Worm (Caenorhabditis elegans): ENCODE measurements around the gene T21E8.5.

T21E8.5 gene

DNA sequence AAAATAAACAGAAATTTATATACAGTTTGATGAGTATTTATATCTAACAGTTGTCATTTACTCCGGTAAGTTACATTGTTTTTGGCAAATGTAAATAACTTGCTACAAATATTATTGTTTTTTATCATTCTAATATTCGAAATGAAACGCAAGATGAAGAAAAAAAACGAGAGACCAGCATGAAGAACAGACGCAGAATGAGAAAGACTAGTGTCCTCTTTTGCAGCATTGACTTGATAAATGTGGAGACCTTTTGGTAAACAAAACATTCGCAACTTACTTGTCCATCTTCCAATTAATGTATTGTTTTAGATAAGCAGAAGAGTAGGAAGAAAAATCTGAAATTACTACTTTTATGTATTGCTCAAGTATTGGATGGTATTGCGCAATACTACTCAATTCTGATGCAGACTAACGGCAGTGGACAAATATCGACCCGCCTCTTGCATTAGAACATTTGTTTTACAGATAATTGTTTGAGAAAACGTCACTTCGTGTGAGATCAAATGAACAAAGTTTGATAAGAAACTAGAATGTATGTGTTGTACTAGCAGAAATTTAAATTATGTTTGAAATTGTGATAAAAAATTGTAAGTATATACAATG, 8.7 kb upstream of the T21E8.5 start, which contains the start of gene pgp-6:
Gene pgp-6 (minus strand): TSS at position 288 of the 606 bp plus-strand sequence.
- no peak for TF ChIP-seq dao-5 (tag; optimal IDR thresholded peaks at IDR 0.05)
- no peak for TF ChIP-seq W03F9.2 (tag; optimal IDR thresholded peaks at IDR 0.05)
- TF ChIP-seq him-1 (tag; optimal IDR thresholded peaks at IDR 0.05) = no peak

DNA sequence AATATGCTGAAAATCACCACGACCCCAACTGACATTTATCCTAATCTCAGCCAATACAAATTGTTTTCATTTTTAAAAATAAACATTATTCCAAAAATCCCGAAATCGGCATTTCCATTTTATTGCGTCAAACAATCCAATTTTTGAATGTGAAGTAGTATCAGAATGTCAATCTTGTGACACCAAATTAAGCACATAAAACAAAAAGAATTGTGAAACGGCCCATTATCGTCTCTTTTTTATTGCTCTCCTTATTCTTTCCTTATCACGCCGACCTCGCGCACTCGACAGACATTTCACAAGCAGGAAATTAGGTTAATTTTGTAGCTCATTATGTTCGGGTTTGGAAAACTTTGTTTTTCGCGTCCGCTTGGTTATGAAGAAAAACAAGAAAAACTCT, 5.5 kb upstream of the T21E8.5 start, which contains the start of gene T21E8.4:
Gene T21E8.4 (plus strand): TSS at position 301 of the 400 bp plus-strand sequence.
- TF ChIP-seq him-1 (tag; optimal IDR thresholded peaks at IDR 0.05) (no peak), W03F9.2 (tag; optimal IDR thresholded peaks at IDR 0.05) (no peak), dao-5 (tag; optimal IDR thresholded peaks at IDR 0.05) (no peak)

DNA sequence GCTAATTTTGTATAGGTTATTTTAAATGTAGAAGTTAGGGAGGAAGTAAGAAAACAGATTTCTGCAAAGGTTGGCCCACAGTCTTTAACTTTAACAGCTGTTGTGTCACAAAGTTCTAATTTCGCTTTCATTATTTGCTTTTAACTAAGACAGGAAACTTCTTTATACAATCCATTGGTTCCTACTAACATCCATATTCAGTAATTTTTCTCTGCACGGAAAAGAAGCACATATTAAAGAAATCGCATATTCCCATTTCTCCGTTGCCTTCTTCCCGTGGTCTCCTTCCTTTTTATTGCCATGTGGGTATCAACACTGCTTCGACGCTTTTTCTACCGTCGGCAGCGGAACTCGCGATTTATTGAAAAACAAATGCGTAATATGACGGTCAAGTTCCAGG, 4.0 kb upstream of the T21E8.5 start, which contains the start of gene T21E8.6:
Gene T21E8.6 (plus strand): TSS at position 301 of the 400 bp plus-strand sequence.
- TF ChIP-seq W03F9.2 (tag; optimal IDR thresholded peaks at IDR 0.05) = no peak
- no peak for TF ChIP-seq him-1 (tag; optimal IDR thresholded peaks at IDR 0.05)
- no peak for TF ChIP-seq dao-5 (tag; optimal IDR thresholded peaks at IDR 0.05)

DNA sequence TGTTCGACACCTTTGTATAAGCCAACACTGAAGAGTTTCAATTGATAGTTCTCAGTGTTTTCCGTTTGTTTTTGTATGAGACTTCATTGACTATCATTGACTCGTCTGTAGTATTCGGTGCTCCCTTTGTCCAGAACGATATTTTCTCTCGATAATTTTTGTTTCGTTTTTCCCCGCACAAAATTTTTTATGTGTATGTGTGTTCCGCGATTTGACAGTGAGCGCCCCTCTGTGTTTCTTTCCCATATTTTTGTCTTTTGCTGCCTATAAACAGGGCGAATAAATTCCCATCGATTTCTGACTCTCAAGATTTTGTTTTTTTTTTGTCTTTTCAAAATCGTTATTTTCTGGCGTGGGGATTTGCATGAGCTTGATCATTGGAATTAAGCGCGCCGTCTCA, 2.8 kb upstream of the T21E8.5 start, which contains the start of gene T21E8.7:
Gene T21E8.7 (plus strand): TSS at position 301 of the 400 bp plus-strand sequence.
- TF ChIP-seq him-1 (tag; optimal IDR thresholded peaks at IDR 0.05) (no peak), dao-5 (tag; optimal IDR thresholded peaks at IDR 0.05) (no peak), W03F9.2 (tag; optimal IDR thresholded peaks at IDR 0.05) (no peak)

DNA sequence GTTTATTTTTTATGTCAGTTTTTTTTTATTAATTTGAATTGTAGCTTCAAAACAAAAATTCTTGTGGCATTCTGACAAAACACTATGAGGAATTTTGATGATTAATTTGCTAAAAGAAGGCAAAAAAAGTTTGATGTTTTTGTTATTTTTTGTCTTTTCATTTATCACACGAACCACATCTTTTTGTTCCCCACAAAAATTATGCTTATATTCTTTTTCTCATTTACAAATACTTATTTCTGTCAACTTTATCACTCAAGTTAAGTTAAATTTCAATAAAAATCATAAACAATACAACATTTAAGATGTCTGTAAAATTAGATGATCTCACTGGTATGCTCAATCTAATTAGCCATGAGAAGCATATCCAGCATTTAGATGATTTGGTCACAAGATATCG, 2.2 kb downstream of the T21E8.5 start, which contains the start of gene F47B10.6:
Gene F47B10.6 (plus strand): TSS at position 301 of the 400 bp plus-strand sequence.
- TF ChIP-seq W03F9.2 (tag; optimal IDR thresholded peaks at IDR 0.05) = no peak
- no peak for TF ChIP-seq dao-5 (tag; optimal IDR thresholded peaks at IDR 0.05)
- no peak for TF ChIP-seq him-1 (tag; optimal IDR thresholded peaks at IDR 0.05)

DNA sequence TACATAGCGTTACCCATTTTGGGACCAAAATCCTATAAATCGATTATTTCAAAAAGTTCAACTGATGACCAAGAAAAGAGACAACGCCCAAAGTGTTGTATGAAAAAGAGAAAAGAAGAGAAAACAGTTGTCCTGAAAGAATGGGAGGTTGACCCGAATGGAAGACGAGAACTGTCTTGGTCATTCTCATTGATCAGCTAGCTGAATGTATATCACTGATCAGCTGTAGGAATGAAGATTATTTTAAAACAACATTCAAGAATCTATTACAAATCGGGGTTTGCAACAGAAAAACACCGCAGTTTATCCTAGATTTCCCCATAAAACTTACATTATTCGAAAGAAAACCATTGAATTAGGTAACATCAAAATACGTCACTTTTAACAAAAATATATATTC, 4.5 kb downstream of the T21E8.5 start, which contains the start of gene F47B10.5:
Gene F47B10.5 (minus strand): TSS at position 101 of the 400 bp plus-strand sequence.
- TF ChIP-seq him-1 (tag; optimal IDR thresholded peaks at IDR 0.05) = no peak
- TF ChIP-seq dao-5 (tag; optimal IDR thresholded peaks at IDR 0.05) = no peak

DNA sequence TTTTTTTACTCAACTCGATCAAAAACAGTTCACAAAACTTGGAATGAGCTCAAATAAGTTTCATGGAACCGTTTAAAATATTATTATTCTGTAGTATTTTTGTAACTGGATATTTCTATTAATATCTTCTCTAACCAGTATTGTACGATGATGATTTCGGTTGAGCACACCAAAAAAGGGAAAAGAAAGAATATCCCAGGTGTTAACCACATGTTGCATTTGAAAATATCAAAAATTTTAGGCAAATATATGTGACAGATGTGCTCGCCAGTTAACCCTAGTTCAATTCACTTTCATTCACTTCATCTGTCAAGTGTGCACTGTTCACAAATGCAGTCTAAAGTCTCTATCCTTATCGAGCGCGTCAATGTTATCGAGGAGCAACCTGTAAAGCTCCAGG, 5.0 kb downstream of the T21E8.5 start, which contains the start of gene F47B10.4:
Gene F47B10.4 (plus strand): TSS at position 301 of the 400 bp plus-strand sequence.
- TF ChIP-seq W03F9.2 (tag; optimal IDR thresholded peaks at IDR 0.05) (no peak), him-1 (tag; optimal IDR thresholded peaks at IDR 0.05) (no peak), dao-5 (tag; optimal IDR thresholded peaks at IDR 0.05) (no peak)

DNA sequence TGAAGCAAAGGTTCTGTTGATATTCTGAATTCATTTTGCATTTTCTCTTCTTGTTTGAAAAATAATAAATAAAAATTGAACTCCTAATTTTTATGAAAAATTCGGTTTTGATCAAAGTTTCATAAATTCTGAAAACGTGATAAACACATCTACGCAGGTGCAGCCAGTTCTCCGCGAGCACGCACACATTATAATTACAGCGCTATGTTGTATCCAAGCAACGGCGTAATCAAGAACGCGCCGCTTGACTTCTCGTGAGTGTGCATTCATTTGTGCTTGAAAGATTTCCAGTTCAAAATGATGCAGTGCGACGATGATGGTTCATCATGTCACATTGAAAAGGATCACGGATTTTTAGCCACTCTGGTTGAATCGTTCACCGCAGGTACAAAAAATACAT, 5.9 kb downstream of the T21E8.5 start, which contains the start of gene F47B10.3:
Gene F47B10.3 (plus strand): TSS at position 301 of the 400 bp plus-strand sequence.
- no peak for TF ChIP-seq him-1 (tag; optimal IDR thresholded peaks at IDR 0.05)
- TF ChIP-seq dao-5 (tag; optimal IDR thresholded peaks at IDR 0.05) = no peak
- TF ChIP-seq W03F9.2 (tag; optimal IDR thresholded peaks at IDR 0.05) = no peak

DNA sequence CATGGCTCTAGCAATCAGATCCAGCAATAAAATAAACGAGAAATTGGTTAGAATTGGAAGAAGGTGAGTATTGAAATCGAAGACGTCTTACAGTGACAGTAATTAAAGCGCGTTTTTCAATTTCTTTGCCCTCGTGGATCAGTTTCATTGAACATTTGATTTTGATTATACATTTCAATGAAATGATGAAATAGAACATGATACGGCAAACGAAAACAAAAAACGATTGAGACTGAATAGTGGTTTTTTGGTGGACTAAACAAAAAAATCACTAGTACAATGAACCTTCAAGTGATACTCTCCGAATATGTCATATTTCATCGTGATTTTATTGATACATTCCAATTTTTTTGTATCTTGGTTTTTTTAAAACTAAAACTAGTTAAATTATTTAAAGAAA, 10.5 kb downstream of the T21E8.5 start, which contains the start of gene haly-1:
Gene haly-1 (minus strand): TSS at position 101 of the 400 bp plus-strand sequence.
- TF ChIP-seq W03F9.2 (tag; optimal IDR thresholded peaks at IDR 0.05) = no peak
- TF ChIP-seq dao-5 (tag; optimal IDR thresholded peaks at IDR 0.05) = no peak
- no peak for TF ChIP-seq him-1 (tag; optimal IDR thresholded peaks at IDR 0.05)

DNA sequence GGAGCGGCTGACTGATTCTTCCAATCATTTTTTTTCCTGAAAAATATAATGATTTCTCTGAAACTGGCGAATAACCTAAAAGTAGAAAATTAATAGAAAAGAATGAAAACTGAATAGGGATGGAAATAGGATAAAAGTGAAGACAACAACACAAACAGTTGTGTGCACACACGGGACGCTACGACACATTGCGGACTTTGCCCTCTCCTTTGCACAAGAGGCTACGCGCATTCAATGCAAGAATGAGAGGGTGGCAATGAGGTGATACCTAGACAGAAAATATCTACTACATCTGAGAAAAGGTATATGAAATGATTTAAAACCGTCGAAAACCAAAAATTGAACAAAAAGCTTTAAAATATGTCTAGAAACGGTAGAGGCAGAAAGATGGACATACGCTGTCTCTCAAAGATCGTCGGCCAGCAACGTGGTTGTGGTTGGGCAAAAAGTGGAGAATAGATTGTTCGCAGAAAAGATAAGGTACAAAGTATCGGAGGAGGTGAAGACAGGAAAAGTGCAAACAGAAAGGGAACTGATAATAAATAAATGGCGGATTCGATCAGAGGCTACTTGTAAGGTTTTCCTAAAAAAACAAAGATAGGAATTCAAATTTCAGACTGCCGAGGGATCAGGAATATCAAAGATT, 14.2 kb downstream of the T21E8.5 start, which contains the start of gene suca-1:
Gene suca-1 (minus strand): TSS at position 36 of the 646 bp plus-strand sequence.
- TF ChIP-seq him-1 (tag; optimal IDR thresholded peaks at IDR 0.05) = no peak
- no peak for TF ChIP-seq dao-5 (tag; optimal IDR thresholded peaks at IDR 0.05)
- TF ChIP-seq W03F9.2 (tag; optimal IDR thresholded peaks at IDR 0.05) = no peak

DNA sequence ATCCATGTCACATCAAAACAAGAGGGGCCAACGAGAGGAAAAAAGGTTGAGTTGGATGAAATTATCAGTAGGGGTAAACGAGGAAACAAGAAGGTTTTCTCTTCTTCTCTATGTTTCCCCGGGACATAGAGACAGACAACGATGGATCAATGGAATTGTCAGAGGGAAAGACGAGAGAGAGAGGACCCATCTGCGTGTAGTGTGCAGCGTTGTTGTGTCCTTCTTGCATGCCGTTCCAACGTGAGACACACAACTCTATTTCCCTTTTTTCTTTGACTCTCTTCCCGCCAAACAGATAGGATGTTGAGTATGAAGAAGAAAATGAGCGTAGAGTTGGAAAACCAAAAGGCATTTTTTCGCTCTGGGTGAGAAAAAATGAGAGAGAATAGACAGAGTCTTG, 15.0 kb downstream of the T21E8.5 start:
- TF ChIP-seq dao-5 (tag; optimal IDR thresholded peaks at IDR 0.05) (no peak), W03F9.2 (tag; optimal IDR thresholded peaks at IDR 0.05) (no peak), him-1 (tag; optimal IDR thresholded peaks at IDR 0.05) (no peak)

DNA sequence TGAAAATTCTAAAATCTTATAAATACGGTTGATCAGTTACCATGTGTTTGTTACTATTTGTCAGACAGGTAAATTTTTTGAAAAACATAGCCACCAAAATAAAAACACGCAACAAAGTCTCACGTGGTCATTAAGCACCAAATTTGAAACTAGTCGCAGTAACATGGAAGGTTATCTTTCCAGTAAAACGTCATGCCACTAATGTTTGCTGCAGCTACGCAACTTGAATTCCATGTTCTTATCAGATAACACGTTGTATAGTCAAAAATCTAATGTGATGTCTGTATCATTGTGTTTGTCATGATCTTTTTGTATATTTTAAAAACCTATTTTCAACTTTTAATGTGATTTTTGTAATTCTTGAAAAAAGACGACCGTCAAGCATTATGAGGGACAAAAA, 15.8 kb downstream of the T21E8.5 start:
- TF ChIP-seq him-1 (tag; optimal IDR thresholded peaks at IDR 0.05) = no peak
- no peak for TF ChIP-seq dao-5 (tag; optimal IDR thresholded peaks at IDR 0.05)

DNA sequence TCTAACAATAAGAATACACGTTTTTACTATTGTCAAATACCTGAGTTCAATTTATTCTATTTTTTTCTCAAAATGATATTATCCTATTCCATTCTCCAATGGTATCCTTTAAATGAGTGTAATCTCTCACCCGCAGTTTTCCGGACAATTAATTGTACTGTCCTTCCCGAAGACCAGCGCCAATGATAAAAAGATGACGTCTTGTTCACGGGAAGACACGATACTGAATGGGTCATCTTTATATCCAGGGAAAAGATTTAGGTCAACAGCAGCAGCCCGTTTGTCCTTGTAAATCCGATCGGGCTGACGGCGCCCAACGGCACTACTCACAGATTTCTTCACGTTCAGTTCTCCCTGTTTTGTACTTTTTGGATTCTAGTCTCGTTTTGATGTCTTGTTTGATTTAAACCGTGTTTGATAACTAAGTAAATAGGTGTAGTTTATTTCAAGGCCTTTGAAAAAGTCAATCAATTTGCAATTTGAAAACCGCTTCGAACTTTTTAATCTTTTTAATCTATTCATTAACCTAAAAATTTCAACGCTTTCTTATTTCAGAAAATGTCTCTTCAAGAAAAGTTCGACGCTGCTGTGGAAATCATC, 16.9 kb downstream of the T21E8.5 start, which contains the start of gene acbp-3:
Gene acbp-3 (plus strand): TSS at position 550 of the 600 bp plus-strand sequence.
- TF ChIP-seq W03F9.2 (tag; optimal IDR thresholded peaks at IDR 0.05) (no peak), dao-5 (tag; optimal IDR thresholded peaks at IDR 0.05) (no peak), him-1 (tag; optimal IDR thresholded peaks at IDR 0.05) (no peak)
